Worm (Caenorhabditis elegans) whole organism, young adult: ENCODE data around the gene F36G9.13.

Source experiments
- B0336.3 ChIP-seq: fragments of 200-800 bp; sonication (Bioruptor generic); IDR thresholded peaks from 2 replicates; pipeline ENCODE4 v1.3.6; 2022; ENCODE audit warnings: missing genetic modification characterization, missing compliant biosample characterization
- C17E4.6 ChIP-seq: fragments of 200-800 bp; sonication (Bioruptor generic); IDR thresholded peaks from 2 replicates; pipeline ENCODE4 v1.3.6; 2022; ENCODE audit warnings: missing genetic modification reagents, missing genetic modification characterization, missing compliant biosample characterization
- F10E7.11 ChIP-seq: sonication (generic microtip); optimal IDR thresholded peaks from 2 replicates; lab custom pipeline; 2017; ENCODE audit warnings: mild to moderate bottlenecking, missing genetic modification characterization, moderate library complexity, missing compliant biosample characterization
- F22D6.2 ChIP-seq: sonication (generic microtip); optimal IDR thresholded peaks from 2 replicates; lab custom pipeline; 2016; ENCODE audit warnings: mild to moderate bottlenecking, missing genetic modification characterization, missing compliant biosample characterization
- F23B12.7 ChIP-seq: sonication (generic microtip); optimal IDR thresholded peaks from 2 replicates; lab custom pipeline; 2017; ENCODE audit warnings: missing genetic modification characterization, mild to moderate bottlenecking, missing compliant biosample characterization, antibody characterized with exemption, moderate library complexity; ENCODE audit not compliant: insufficient read depth
- F55B11.4 ChIP-seq: sonication (generic microtip); optimal IDR thresholded peaks from 2 replicates; lab custom pipeline; 2016; ENCODE audit warnings: missing compliant biosample characterization, missing genetic modification characterization, borderline replicate concordance; ENCODE audit not compliant: insufficient read depth
- K11D2.4 ChIP-seq: fragments of 200-800 bp; sonication (Bioruptor generic); IDR thresholded peaks from 2 replicates; pipeline ENCODE4 v1.3.6; 2022; ENCODE audit warnings: missing genetic modification reagents, missing genetic modification characterization, missing compliant biosample characterization
- T07F8.4 ChIP-seq: sonication (generic microtip); optimal IDR thresholded peaks from 2 replicates; lab custom pipeline; 2016; ENCODE audit warnings: mild to moderate bottlenecking, missing genetic modification characterization, moderate library complexity, missing compliant biosample characterization
- T26A5.8 ChIP-seq: sonication (generic microtip); optimal IDR thresholded peaks from 2 replicates; lab custom pipeline; 2016; ENCODE audit warnings: missing genetic modification characterization, missing compliant biosample characterization
- Y95B8A.8 ChIP-seq: fragments of 200-800 bp; sonication (Bioruptor generic); IDR thresholded peaks from 2 replicates; pipeline ENCODE4 v1.3.6; 2022; ENCODE audit warnings: missing genetic modification reagents, missing genetic modification characterization, missing compliant biosample characterization
- aptf-3 ChIP-seq: fragments of 200-800 bp; sonication (Bioruptor generic); IDR thresholded peaks from 2 replicates; pipeline ENCODE4 v1.3.6; 2022; ENCODE audit warnings: missing genetic modification characterization, missing compliant biosample characterization
- atf-7 ChIP-seq: sonication (generic microtip); optimal IDR thresholded peaks from 2 replicates; lab custom pipeline; 2017; ENCODE audit warnings: mild to moderate bottlenecking, missing genetic modification characterization, missing compliant biosample characterization
- cebp-1 ChIP-seq, 2 experiments: fragments of 200-800 bp in 1 of 2; sonication (Bioruptor generic) in 1 of 2; sonication (generic microtip) in 1 of 2; IDR thresholded peaks in 1 of 2; optimal IDR thresholded peaks in 1 of 2; 2 replicates each; pipeline versions ENCODE4 v1.3.6 to Lab custom; 2017 to 2022; ENCODE audit warnings: missing compliant biosample characterization in 2 of 2, missing genetic modification characterization in 2 of 2, mild to moderate bottlenecking in 1 of 2, missing genetic modification reagents in 1 of 2, moderate library complexity in 1 of 2
- ceh-58 ChIP-seq: fragments of 200-800 bp; sonication (Bioruptor generic); IDR thresholded peaks from 2 replicates; pipeline ENCODE4 v1.3.6; 2022; ENCODE audit warnings: missing genetic modification characterization, missing compliant biosample characterization
- dox-1 ChIP-seq: fragments of 200-800 bp; sonication (Bioruptor generic); IDR thresholded peaks from 2 replicates; pipeline ENCODE4 v1.3.6; 2022; ENCODE audit warnings: missing genetic modification reagents, missing genetic modification characterization, missing compliant biosample characterization
- dpl-1 ChIP-seq: fragments of 150-350 bp; optimal IDR thresholded peaks from 2 replicates; lab custom pipeline; 2014; ENCODE audit warnings: missing biosample characterization, missing genetic modification reagents, missing genetic modification characterization
- egl-18 ChIP-seq: fragments of 200-800 bp; sonication (Bioruptor generic); IDR thresholded peaks from 2 replicates; pipeline ENCODE4 v1.3.6; 2022; ENCODE audit warnings: missing genetic modification reagents, missing genetic modification characterization, missing compliant biosample characterization
- ekl-4 ChIP-seq: fragments of 200-800 bp; sonication (Bioruptor generic); IDR thresholded peaks from 2 replicates; pipeline ENCODE4 v1.3.6; 2022; ENCODE audit warnings: missing genetic modification reagents, missing genetic modification characterization, missing compliant biosample characterization
- fkh-3 ChIP-seq: sonication (generic microtip); optimal IDR thresholded peaks from 2 replicates; lab custom pipeline; 2016; ENCODE audit warnings: mild to moderate bottlenecking, missing genetic modification characterization, missing compliant biosample characterization
- him-1 ChIP-seq: sonication (generic microtip); optimal IDR thresholded peaks from 2 replicates; lab custom pipeline; 2016; ENCODE audit warnings: missing genotype, missing genetic modification reagents, missing genetic modification characterization, missing compliant biosample characterization
- lir-1 ChIP-seq: fragments of 200-800 bp; sonication (Bioruptor generic); conservative IDR thresholded peaks from 2 replicates; pipeline ENCODE4 v1.3.6; 2022; ENCODE audit warnings: missing genetic modification reagents, missing genetic modification characterization, missing compliant biosample characterization
- lsy-27 ChIP-seq: sonication (generic microtip); optimal IDR thresholded peaks from 2 replicates; lab custom pipeline; 2017; ENCODE audit warnings: missing genetic modification characterization, mild to moderate bottlenecking, missing compliant biosample characterization, antibody characterized with exemption, missing genotype, borderline replicate concordance; ENCODE audit not compliant: insufficient read depth
- madf-8 ChIP-seq: fragments of 200-800 bp; sonication (Bioruptor generic); conservative IDR thresholded peaks from 2 replicates; pipeline ENCODE4 v1.3.6; 2022; ENCODE audit warnings: missing genetic modification reagents, missing genetic modification characterization, missing compliant biosample characterization
- mxl-1 ChIP-seq: sonication (generic microtip); optimal IDR thresholded peaks from 2 replicates; lab custom pipeline; 2016; ENCODE audit warnings: missing genetic modification characterization, missing compliant biosample characterization
- nfyb-1 ChIP-seq: fragments of 200-800 bp; sonication (Bioruptor generic); IDR thresholded peaks from 2 replicates; pipeline ENCODE4 v1.3.6; 2022; ENCODE audit warnings: missing genetic modification reagents, missing genetic modification characterization, missing compliant biosample characterization
- nhr-120 ChIP-seq: fragments of 200-800 bp; sonication (Bioruptor generic); IDR thresholded peaks from 2 replicates; pipeline ENCODE4 v1.3.6; 2022; ENCODE audit warnings: missing genetic modification characterization, missing compliant biosample characterization
- rcor-1 ChIP-seq: fragments of 200-800 bp; sonication (Bioruptor generic); IDR thresholded peaks from 2 replicates; pipeline ENCODE4 v1.3.6; 2022; ENCODE audit warnings: missing genetic modification reagents, missing genetic modification characterization, missing compliant biosample characterization
- sdz-38 ChIP-seq: sonication (generic microtip); optimal IDR thresholded peaks from 2 replicates; lab custom pipeline; 2016; ENCODE audit warnings: missing genotype, missing genetic modification characterization, missing compliant biosample characterization
- unc-130 ChIP-seq: sonication (generic microtip); optimal IDR thresholded peaks from 2 replicates; lab custom pipeline; 2016; ENCODE audit warnings: missing genetic modification reagents, missing genetic modification characterization, missing compliant biosample characterization
- xnd-1 ChIP-seq: sonication (generic microtip); optimal IDR thresholded peaks from 2 replicates; lab custom pipeline; 2016; ENCODE audit warnings: missing genotype, missing genetic modification reagents, missing genetic modification characterization, missing compliant biosample characterization
- ztf-26 ChIP-seq: sonication (generic microtip); optimal IDR thresholded peaks from 2 replicates; lab custom pipeline; 2017; ENCODE audit warnings: missing genetic modification characterization, missing compliant biosample characterization
- ztf-6 ChIP-seq: fragments of 200-800 bp; sonication (Bioruptor generic); IDR thresholded peaks from 2 replicates; pipeline ENCODE4 v1.3.6; 2022; ENCODE audit warnings: missing genetic modification reagents, missing genetic modification characterization, missing compliant biosample characterization

The F36G9.13 gene

DNA sequence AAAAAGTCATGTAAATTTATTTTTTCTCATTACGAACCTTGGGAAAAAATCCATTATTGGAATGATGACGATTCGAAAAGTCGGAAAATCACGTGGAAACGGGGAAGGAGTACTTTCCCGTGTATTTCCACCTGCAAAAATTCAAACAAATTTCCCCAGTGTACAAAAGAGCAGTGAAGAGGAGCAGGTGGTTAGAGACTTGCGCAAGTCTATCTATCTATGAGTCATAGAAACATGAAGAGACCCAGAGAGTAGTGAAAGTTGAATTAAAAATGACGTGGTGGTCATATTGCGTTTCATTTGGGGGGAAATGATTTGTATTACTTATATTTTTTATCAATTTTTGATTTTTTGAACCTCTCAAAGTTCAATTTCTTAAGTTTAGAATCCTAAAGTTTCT is 17.3 kb downstream of the F36G9.13 start, which contains the start of gene nhr-50 (continued):
- no peak for TF ChIP-seq sdz-38
- TF ChIP-seq, all 124 proteins: peak for 6

DNA sequence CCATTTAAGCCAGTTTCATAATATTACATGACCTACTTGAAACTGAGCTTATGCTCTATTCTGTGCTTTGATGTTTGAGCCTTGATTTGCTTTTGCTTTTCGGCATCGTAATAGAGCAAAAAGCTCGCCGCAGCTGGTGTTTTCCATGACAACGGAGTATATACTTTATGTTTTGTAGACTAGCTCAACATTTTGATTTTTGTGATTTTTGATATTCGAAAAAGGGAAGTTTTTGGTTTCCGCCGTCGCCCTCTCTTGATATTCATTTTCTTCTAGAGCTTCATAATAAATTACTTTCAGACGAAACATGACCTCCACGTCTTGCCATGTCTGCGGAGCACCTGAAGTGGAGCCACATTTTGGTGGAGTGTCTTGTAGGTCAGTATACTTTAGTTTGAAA is 19.2 kb downstream of the F36G9.13 start, which contains the start of gene nhr-63:
Gene nhr-63 (plus strand): TSS at position 301 of the 400 bp plus-strand sequence.
- TF ChIP-seq dpl-1 (GFP tag; lab: Kevin White, UChicago) (no peak), ceh-58 (no peak), C17E4.6 (GFP tag; lab: Robert Waterston, UW) (no peak), F55B11.4 (tag; lab: Kevin White, UChicago) (no peak), lsy-27 (tag; lab: Kevin White, UChicago) (no peak), aptf-3 (GFP tag; lab: Robert Waterston, UW) (no peak), atf-7 (tag; lab: Kevin White, UChicago) (no peak), K11D2.4 (GFP tag; lab: Robert Waterston, UW) (no peak)

DNA sequence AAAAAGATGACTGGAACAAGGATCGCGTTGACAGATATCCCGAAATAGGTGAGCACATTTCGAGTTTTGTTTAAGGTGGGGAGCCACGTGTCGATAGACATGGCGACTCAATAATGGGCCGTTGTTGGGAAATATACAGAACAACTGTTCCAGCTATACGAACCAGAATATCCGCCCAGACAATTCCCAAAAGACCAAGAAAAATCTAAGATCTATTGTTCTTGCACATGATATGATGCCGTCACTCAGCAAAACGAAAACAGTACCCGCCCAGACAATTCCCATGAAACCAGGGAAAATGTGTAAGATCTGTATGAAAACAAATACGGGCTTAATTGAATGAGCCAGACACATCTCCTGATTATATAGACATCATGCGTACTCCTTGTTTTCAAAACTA is 24.4 kb downstream of the F36G9.13 start, which contains the start of gene str-231:
Gene str-231 (minus strand): TSS at position 101 of the 400 bp plus-strand sequence.
- no peak for TF ChIP-seq ekl-4 (GFP tag; lab: Robert Waterston, UW)
- TF ChIP-seq F22D6.2 (tag; lab: Kevin White, UChicago), result no peak
- TF ChIP-seq F10E7.11 (tag; lab: Kevin White, UChicago), result no peak
- TF ChIP-seq Y95B8A.8, result no peak
- no peak for TF ChIP-seq ztf-6
- TF ChIP-seq, all 124 proteins: peak for 0

DNA sequence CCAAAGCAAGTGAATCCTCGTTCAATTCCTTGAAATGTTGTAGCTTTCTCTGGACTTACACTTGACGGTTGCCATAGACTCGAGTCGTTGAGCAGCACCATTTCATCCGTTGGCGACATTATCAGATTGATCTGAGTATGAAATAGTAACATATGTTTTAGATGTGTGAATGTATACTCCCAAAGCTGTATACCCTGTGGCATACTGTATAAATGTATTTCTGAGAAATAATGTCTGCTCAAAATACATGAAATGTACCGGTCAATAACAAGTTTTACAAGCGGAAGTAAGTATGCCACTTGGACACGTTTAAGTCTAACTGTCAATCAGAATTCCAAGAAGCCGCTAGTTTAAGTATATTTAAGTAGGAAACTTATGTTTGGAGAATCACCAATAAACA is 26.5 kb downstream of the F36G9.13 start, which contains the start of gene str-233:
Gene str-233 (minus strand): TSS at position 101 of the 400 bp plus-strand sequence.
- no peak for TF ChIP-seq madf-8 (GFP tag; lab: Robert Waterston, UW)
- TF ChIP-seq, all 124 proteins: peak for 0

DNA sequence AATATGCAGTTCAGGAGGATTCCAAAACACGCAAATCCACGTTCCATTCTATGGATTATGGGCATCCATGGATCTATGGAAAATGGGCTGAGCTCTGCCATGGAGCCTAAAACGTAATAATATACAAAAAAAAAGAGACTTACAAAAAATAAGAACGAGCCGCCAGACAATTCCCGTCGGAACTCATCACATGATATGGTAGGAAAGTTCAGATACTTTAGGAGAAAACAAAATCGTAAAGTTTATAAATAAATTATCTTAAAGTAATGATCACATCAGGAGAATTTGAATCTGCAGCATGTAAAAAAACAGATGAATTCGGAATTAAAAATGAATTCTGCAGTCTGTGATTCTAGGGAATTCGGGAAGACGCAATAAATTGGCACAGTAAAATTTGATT is 32.6 kb downstream of the F36G9.13 start, which contains the start of gene str-232:
Gene str-232 (minus strand): TSS at position 101 of the 400 bp plus-strand sequence.
- TF ChIP-seq nhr-120 (GFP tag; lab: Robert Waterston, UW), result no peak
- TF ChIP-seq lir-1 (GFP tag; lab: Robert Waterston, UW), result no peak
- no peak for TF ChIP-seq xnd-1 (tag; lab: Kevin White, UChicago)
- no peak for TF ChIP-seq dox-1 (GFP tag; lab: Robert Waterston, UW)
- TF ChIP-seq F23B12.7 (tag; lab: Kevin White, UChicago), result no peak
- TF ChIP-seq unc-130, result no peak
- no peak for TF ChIP-seq fkh-3
- no peak for TF ChIP-seq ztf-26
- TF ChIP-seq him-1, result no peak
- TF ChIP-seq ceh-58, result no peak
- TF ChIP-seq, all 124 proteins: peak for 0

DNA sequence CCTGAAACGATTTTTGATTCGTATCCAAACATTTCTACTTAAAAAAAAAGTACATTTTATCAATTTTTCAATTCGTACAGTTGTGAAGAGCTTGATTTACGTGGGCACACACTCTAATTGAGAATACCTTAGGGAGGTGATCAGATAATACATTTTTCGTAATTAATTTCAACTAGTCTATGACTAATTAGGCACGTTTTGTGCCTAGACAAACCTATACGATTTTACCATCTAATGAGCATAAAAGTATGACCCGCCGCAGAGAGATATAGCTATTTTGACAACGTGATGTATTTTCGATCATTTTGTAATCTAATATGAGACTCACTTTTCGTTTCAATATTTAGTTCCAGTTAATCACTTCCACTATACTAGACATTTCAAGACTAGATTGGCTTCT is 33.9 kb downstream of the F36G9.13 start:
- TF ChIP-seq mxl-1 (no peak), T26A5.8 (tag; lab: Kevin White, UChicago) (no peak), rcor-1 (GFP tag; lab: Robert Waterston, UW) (no peak), egl-18 (GFP tag; lab: Robert Waterston, UW) (no peak), T07F8.4 (no peak), nfyb-1 (GFP tag; lab: Robert Waterston, UW) (no peak), B0336.3 (no peak), cebp-1 (GFP tag; IDR thresholded peaks at IDR 0.05; lab: Robert Waterston, UW) (no peak), cebp-1 (tag; optimal IDR thresholded peaks at IDR 0.05; lab: Kevin White, UChicago) (no peak)
